Fruit fly (Drosophila melanogaster) whole organism, embryonic: ENCODE measurements around the gene Sox102F.
A peak's percentile ranks its signal among the peaks of the same experiment; 100 is the strongest.

Experiments
- Antp ChIP-seq: fragments of 200-800 bp; sonication (Bioruptor generic); optimal IDR thresholded peaks from 3 replicates; lab custom pipeline; 2016; ENCODE audit warnings: missing biosample characterization, missing genetic modification characterization
- Awh ChIP-seq: fragments of 200-800 bp; sonication (Bioruptor generic); IDR thresholded peaks from 2 replicates; pipeline ENCODE4, ENCODE4 v1.3.6; 2022; ENCODE audit warnings: missing biosample characterization, missing genetic modification characterization
- CG11093 ChIP-seq: fragments of 200-800 bp; sonication (Bioruptor generic); IDR thresholded peaks from 3 replicates; pipeline ENCODE4 v1.3.6; 2022; ENCODE audit warnings: missing biosample characterization, missing genetic modification characterization
- CG12155 ChIP-seq: fragments of 200-800 bp; sonication (Bioruptor generic); optimal IDR thresholded peaks from 3 replicates; lab custom pipeline; 2016; ENCODE audit warnings: missing biosample characterization, missing genetic modification characterization
- CG12236 ChIP-seq: fragments of 200-800 bp; sonication (Bioruptor generic); optimal IDR thresholded peaks from 2 replicates; lab custom pipeline; 2016; ENCODE audit warnings: missing biosample characterization, missing genetic modification characterization
- CG1233 ChIP-seq: fragments of 200-800 bp; sonication (Bioruptor generic); optimal IDR thresholded peaks from 4 replicates; lab custom pipeline; 2018; ENCODE audit warnings: missing biosample characterization, mild to moderate bottlenecking, missing genetic modification characterization
- CG1529 ChIP-seq: fragments of 200-800 bp; sonication (Bioruptor generic); optimal IDR thresholded peaks from 3 replicates; lab custom pipeline; 2018; ENCODE audit warnings: missing biosample characterization, missing genetic modification characterization
- CG17328 ChIP-seq: fragments of 200-800 bp; sonication (Bioruptor generic); IDR thresholded peaks from 2 replicates; pipeline ENCODE4 v1.3.6; 2022; ENCODE audit warnings: missing biosample characterization, missing genetic modification characterization
- CG17568 ChIP-seq: fragments of 200-800 bp; sonication (Bioruptor generic); optimal IDR thresholded peaks from 2 replicates; lab custom pipeline; 2018; ENCODE audit warnings: missing biosample characterization, mild to moderate bottlenecking, missing genetic modification characterization, moderate library complexity
- CG18262 ChIP-seq: fragments of 200-800 bp; optimal IDR thresholded peaks from 3 replicates; lab custom pipeline; 2019; ENCODE audit warnings: missing biosample characterization, mild to moderate bottlenecking, missing genetic modification characterization, moderate library complexity
- CG2199 ChIP-seq: fragments of 200-800 bp; sonication (Bioruptor generic); IDR thresholded peaks from 3 replicates; pipeline ENCODE4 v1.3.6; 2022; ENCODE audit warnings: missing biosample characterization, missing genetic modification characterization
- CG33213 ChIP-seq: fragments of 200-800 bp; sonication (Bioruptor generic); optimal IDR thresholded peaks from 3 replicates; lab custom pipeline; 2016; ENCODE audit warnings: missing biosample characterization, missing genetic modification characterization
- CG4820 ChIP-seq: fragments of 200-800 bp; sonication (Bioruptor generic); optimal IDR thresholded peaks from 3 replicates; lab custom pipeline; 2016; ENCODE audit warnings: missing biosample characterization, missing genetic modification characterization
- CG6689 ChIP-seq: fragments of 200-800 bp; sonication (Bioruptor generic); IDR thresholded peaks from 2 replicates; pipeline ENCODE4 v1.3.6; 2022; ENCODE audit warnings: missing biosample characterization, missing genetic modification characterization
- CG7786 ChIP-seq: fragments of 200-800 bp; sonication (Bioruptor generic); optimal IDR thresholded peaks from 2 replicates; lab custom pipeline; 2016; ENCODE audit warnings: missing biosample characterization, missing genetic modification characterization
- CG7987 ChIP-seq: fragments of 200-800 bp; sonication (Bioruptor generic); optimal IDR thresholded peaks from 2 replicates; lab custom pipeline; 2018; ENCODE audit warnings: missing biosample characterization, mild to moderate bottlenecking, missing genetic modification characterization, moderate library complexity
- CG8089 ChIP-seq: fragments of 200-800 bp; sonication (Bioruptor generic); optimal IDR thresholded peaks from 3 replicates; lab custom pipeline; 2016; ENCODE audit warnings: missing biosample characterization, missing genetic modification characterization
- CG8290 ChIP-seq, 3 experiments: fragments of 200-800 bp; sonication (Bioruptor generic); optimal IDR thresholded peaks; 2 replicates each; lab custom pipeline; 2016 to 2019; ENCODE audit warnings: missing biosample characterization in 3 of 3, missing genetic modification characterization in 3 of 3, mild to moderate bottlenecking in 2 of 3, moderate library complexity in 1 of 3
- CG8478 ChIP-seq: fragments of >200 bp; optimal IDR thresholded peaks from 2 replicates; lab custom pipeline; 2018
- CG8765 ChIP-seq: fragments of 200-800 bp; sonication (Bioruptor generic); IDR thresholded peaks from 2 replicates; pipeline ENCODE4 v1.3.6; 2022; ENCODE audit warnings: missing biosample characterization, missing genetic modification characterization
- CG8944 ChIP-seq: fragments of 200-800 bp; sonication (Bioruptor generic); optimal IDR thresholded peaks from 3 replicates; lab custom pipeline; 2016; ENCODE audit warnings: missing biosample characterization, missing genetic modification characterization
- D ChIP-seq, 2 experiments: fragments of 200-800 bp in 1 of 2; fragments of >200 bp in 1 of 2; sonication (Bioruptor generic) in 1 of 2; optimal IDR thresholded peaks; 2 replicates in 1 of 2; 3 replicates in 1 of 2; lab custom pipeline; 2017; ENCODE audit warnings: mild to moderate bottlenecking in 1 of 2, missing biosample characterization in 1 of 2, missing genetic modification characterization in 1 of 2, missing genetic modification reagents in 1 of 2
- Dbx ChIP-seq: fragments of 200-800 bp; sonication (Bioruptor generic); IDR thresholded peaks from 3 replicates; pipeline ENCODE4 v1.3.6; 2022; ENCODE audit warnings: missing biosample characterization, missing genetic modification characterization
- H15 ChIP-seq: fragments of 200-800 bp; sonication (Bioruptor generic); IDR thresholded peaks from 3 replicates; pipeline ENCODE4 v1.3.6; 2022; ENCODE audit warnings: missing biosample characterization, missing genetic modification characterization
- Hmx ChIP-seq: fragments of 200-800 bp; sonication (Bioruptor generic); optimal IDR thresholded peaks from 2 replicates; lab custom pipeline; 2016; ENCODE audit warnings: missing biosample characterization, missing genetic modification characterization
- Hr39 ChIP-seq: fragments of >200 bp; optimal IDR thresholded peaks from 2 replicates; lab custom pipeline; 2017
- Lhr ChIP-seq: fragments of 200-800 bp; sonication (Bioruptor generic); optimal IDR thresholded peaks from 3 replicates; lab custom pipeline; 2017; ENCODE audit warnings: mild to moderate bottlenecking, missing biosample characterization, missing genetic modification reagents, missing genetic modification characterization
- Nf-YB ChIP-seq: fragments of 200-800 bp; sonication (Bioruptor generic); optimal IDR thresholded peaks from 3 replicates; lab custom pipeline; 2019; ENCODE audit warnings: missing biosample characterization, mild to moderate bottlenecking, missing genetic modification characterization, moderate library complexity
- PHDP ChIP-seq: fragments of 200-800 bp; sonication (Bioruptor generic); optimal IDR thresholded peaks from 3 replicates; lab custom pipeline; 2018; ENCODE audit warnings: missing biosample characterization, mild to moderate bottlenecking, missing genetic modification characterization, moderate library complexity
- Pdp1 ChIP-seq, 2 experiments: fragments of 200-800 bp; sonication (Bioruptor generic); optimal IDR thresholded peaks; 3 replicates each; lab custom pipeline; 2016; ENCODE audit warnings: missing biosample characterization in 2 of 2, missing genetic modification characterization in 2 of 2, mild to moderate bottlenecking in 1 of 2, moderate library complexity in 1 of 2
- Sin3A ChIP-seq: fragments of >200 bp; optimal IDR thresholded peaks from 2 replicates; lab custom pipeline; 2018
- Ssrp ChIP-seq: fragments of 200-800 bp; sonication (Bioruptor generic); optimal IDR thresholded peaks from 2 replicates; lab custom pipeline; 2018; ENCODE audit warnings: missing biosample characterization, mild to moderate bottlenecking, missing genetic modification characterization, moderate library complexity
- TFAM ChIP-seq: fragments of 200-800 bp; sonication (Bioruptor generic); optimal IDR thresholded peaks from 2 replicates; lab custom pipeline; 2017; ENCODE audit warnings: missing biosample characterization, missing genetic modification characterization, inconsistent platforms
- Tbp ChIP-seq: fragments of >200 bp; optimal IDR thresholded peaks from 2 replicates; lab custom pipeline; 2018; ENCODE audit warnings: missing biosample characterization, missing genetic modification characterization
- YL-1 ChIP-seq: fragments of 200-800 bp; sonication (Bioruptor generic); optimal IDR thresholded peaks from 3 replicates; lab custom pipeline; 2017; ENCODE audit warnings: missing biosample characterization, mild to moderate bottlenecking, missing genetic modification characterization
- bcd ChIP-seq: fragments of 200-800 bp; sonication (Bioruptor generic); optimal IDR thresholded peaks from 2 replicates; lab custom pipeline; 2017; ENCODE audit warnings: missing biosample characterization, mild to moderate bottlenecking, missing genetic modification characterization
- chif ChIP-seq, 2 experiments: fragments of 200-800 bp; sonication (Bioruptor generic); optimal IDR thresholded peaks; 3 replicates each; lab custom pipeline; 2016; ENCODE audit warnings: missing biosample characterization in 2 of 2, missing genetic modification characterization in 2 of 2
- cwo ChIP-seq: fragments of 200-800 bp; sonication (Bioruptor generic); optimal IDR thresholded peaks from 3 replicates; lab custom pipeline; 2017; ENCODE audit warnings: missing biosample characterization, missing genetic modification characterization, mild to moderate bottlenecking, moderate library complexity, missing genetic modification reagents
- fu2 ChIP-seq: fragments of 200-800 bp; sonication (Bioruptor generic); optimal IDR thresholded peaks from 2 replicates; lab custom pipeline; 2016; ENCODE audit warnings: missing biosample characterization, missing genetic modification characterization
- gce ChIP-seq: fragments of 200-800 bp; sonication (Bioruptor generic); IDR thresholded peaks from 3 replicates; pipeline ENCODE4 v1.3.6; 2022; ENCODE audit warnings: missing biosample characterization, missing genetic modification characterization
- gsb-n ChIP-seq: fragments of 200-800 bp; sonication (Bioruptor generic); optimal IDR thresholded peaks from 3 replicates; lab custom pipeline; 2018; ENCODE audit warnings: missing biosample characterization, mild to moderate bottlenecking, missing genetic modification characterization
- hb ChIP-seq: fragments of 200-800 bp; sonication (Bioruptor generic); IDR thresholded peaks from 3 replicates; pipeline ENCODE4 v1.3.6; 2022; ENCODE audit warnings: missing biosample characterization, missing genetic modification characterization; ENCODE audit not compliant: partially characterized antibody
- inv ChIP-seq: fragments of 200-800 bp; sonication (Bioruptor generic); IDR thresholded peaks from 2 replicates; pipeline ENCODE4 v1.3.6; 2022; ENCODE audit warnings: missing biosample characterization, missing genetic modification characterization; ENCODE audit not compliant: partially characterized antibody
- lbe ChIP-seq: fragments of 200-800 bp; sonication (Bioruptor generic); optimal IDR thresholded peaks from 2 replicates; lab custom pipeline; 2016; ENCODE audit warnings: missing biosample characterization, mild to moderate bottlenecking, missing genetic modification characterization
- lilli ChIP-seq: fragments of 200-800 bp; sonication (Bioruptor generic); optimal IDR thresholded peaks from 3 replicates; lab custom pipeline; 2016; ENCODE audit warnings: missing biosample characterization, missing genetic modification characterization
- maf-S ChIP-seq: fragments of 200-800 bp; sonication (Bioruptor generic); optimal IDR thresholded peaks from 2 replicates; lab custom pipeline; 2016; ENCODE audit warnings: missing biosample characterization, missing genetic modification characterization
- nerfin-1 ChIP-seq: fragments of 200-800 bp; sonication (Bioruptor generic); optimal IDR thresholded peaks from 3 replicates; lab custom pipeline; 2019; ENCODE audit warnings: missing biosample characterization, mild to moderate bottlenecking, missing genetic modification characterization, moderate library complexity
- oc ChIP-seq: fragments of 200-800 bp; sonication (Bioruptor generic); optimal IDR thresholded peaks from 2 replicates; lab custom pipeline; 2018; ENCODE audit warnings: missing biosample characterization, mild to moderate bottlenecking, missing genetic modification characterization, moderate library complexity
- pan ChIP-seq, 4 experiments: fragments of >200 bp in 3 of 4; fragments of 200-800 bp in 1 of 4; sonication (Bioruptor generic) in 1 of 4; optimal IDR thresholded peaks in 3 of 4; IDR thresholded peaks in 1 of 4; 2 replicates each; pipeline versions ENCODE4 v1.3.6 to Lab custom; 2017 to 2022; ENCODE audit warnings: missing biosample characterization in 2 of 4, missing genetic modification characterization in 2 of 4, mixed read lengths in 1 of 4
- pfk ChIP-seq: fragments of 200-800 bp; sonication (Bioruptor generic); optimal IDR thresholded peaks from 2 replicates; lab custom pipeline; 2018; ENCODE audit warnings: missing biosample characterization, mild to moderate bottlenecking, missing genetic modification characterization, moderate library complexity
- so ChIP-seq: fragments of 200-800 bp; sonication (Bioruptor generic); IDR thresholded peaks from 3 replicates; pipeline ENCODE4 v1.3.6; 2022; ENCODE audit warnings: missing biosample characterization, missing genetic modification characterization

The Sox102F gene

dm6 chr4:787389-787822 lies 46.8 kb downstream of the Sox102F start (continued):
- TF ChIP-seq oc (tag; lab: Kevin White, UChicago) (no peak), Lhr (GFP tag; lab: Kevin White, UChicago) (peak; percentile 9), Sin3A (lab: Kevin White, UChicago) (no peak), Awh (GFP tag; lab: Robert Waterston, UW) (no peak), CG1233 (GFP tag; lab: Kevin White, UChicago) (no peak), inv (GFP tag; lab: Robert Waterston, UW) (peak; percentile 40; the same call in 1 of the 2 replicates), CG2199 (GFP tag; lab: Robert Waterston, UW) (no peak), CG8765 (no peak), Dbx (GFP tag; lab: Robert Waterston, UW) (no peak), bcd (no peak), CG33213 (GFP tag; lab: Kevin White, UChicago) (peak; percentile 10), Hmx (GFP tag; lab: Kevin White, UChicago) (no peak), pan (optimal IDR thresholded peaks at IDR 0.05; lab: Kevin White, UChicago) (no peak), pan (GFP tag; optimal IDR thresholded peaks at IDR 0.05 in 1 of 2, IDR thresholded peaks at IDR 0.05 in 1 of 2) (no peak), CG7987 (GFP tag; lab: Kevin White, UChicago) (no peak), hb (GFP tag; lab: Robert Waterston, UW) (no peak), Nf-YB (no peak), CG11093 (GFP tag; lab: Robert Waterston, UW) (no peak), CG4820 (no peak), Antp (GFP tag; lab: Kevin White, UChicago) (no peak), chif (GFP tag; optimal IDR thresholded peaks at IDR 0.05; lab: Kevin White, UChicago) (no peak), YL-1 (GFP tag; lab: Kevin White, UChicago) (peak; percentile 62), PHDP (tag; lab: Kevin White, UChicago) (no peak), CG17568 (peak; percentile 34), so (GFP tag; lab: Robert Waterston, UW) (no peak), CG18262 (tag; lab: Kevin White, UChicago) (no peak), CG8290 (GFP tag; optimal IDR thresholded peaks at IDR 0.05; lab: Kevin White, UChicago) (no peak), CG8290 (tag; optimal IDR thresholded peaks at IDR 0.05; lab: Kevin White, UChicago) (peak in 1 of 2 experiments; percentile 54), nerfin-1 (tag; lab: Kevin White, UChicago) (no peak), Tbp (GFP tag; lab: Kevin White, UChicago) (no peak), H15 (GFP tag; lab: Robert Waterston, UW) (no peak), CG12155 (GFP tag; lab: Kevin White, UChicago) (no peak), CG17328 (no peak), Pdp1 (GFP tag; optimal IDR thresholded peaks at IDR 0.05; lab: Kevin White, UChicago) (no peak), D (optimal IDR thresholded peaks at IDR 0.05; lab: Kevin White, UChicago) (no peak), D (GFP tag; optimal IDR thresholded peaks at IDR 0.05; lab: Kevin White, UChicago) (no peak), CG12236 (GFP tag; lab: Kevin White, UChicago) (no peak), CG8478 (lab: Kevin White, UChicago) (no peak), cwo (GFP tag; lab: Kevin White, UChicago) (no peak), Ssrp (tag; lab: Kevin White, UChicago) (no peak), maf-S (GFP tag; lab: Kevin White, UChicago) (no peak), CG1529 (GFP tag; lab: Kevin White, UChicago) (no peak), lbe (GFP tag; lab: Kevin White, UChicago) (peak; percentile 9), CG8944 (GFP tag; lab: Kevin White, UChicago) (no peak), lilli (GFP tag; lab: Kevin White, UChicago) (no peak), gce (GFP tag; lab: Robert Waterston, UW) (no peak), CG6689 (GFP tag; lab: Robert Waterston, UW) (no peak), TFAM (GFP tag; lab: Kevin White, UChicago) (no peak), CG7786 (GFP tag; lab: Kevin White, UChicago) (no peak), CG8089 (GFP tag; lab: Kevin White, UChicago) (peak; percentile 17), gsb-n (no peak), fu2 (GFP tag; lab: Kevin White, UChicago) (no peak), Hr39 (lab: Kevin White, UChicago) (no peak), pfk (GFP tag; lab: Kevin White, UChicago) (peak; percentile 45)
